Fruit fly (Drosophila melanogaster): Measurements from ENCODE around the gene CG42714.
A peak's percentile ranks its signal among the peaks of the same experiment; 100 is the strongest.

CG42714 gene

DNA sequence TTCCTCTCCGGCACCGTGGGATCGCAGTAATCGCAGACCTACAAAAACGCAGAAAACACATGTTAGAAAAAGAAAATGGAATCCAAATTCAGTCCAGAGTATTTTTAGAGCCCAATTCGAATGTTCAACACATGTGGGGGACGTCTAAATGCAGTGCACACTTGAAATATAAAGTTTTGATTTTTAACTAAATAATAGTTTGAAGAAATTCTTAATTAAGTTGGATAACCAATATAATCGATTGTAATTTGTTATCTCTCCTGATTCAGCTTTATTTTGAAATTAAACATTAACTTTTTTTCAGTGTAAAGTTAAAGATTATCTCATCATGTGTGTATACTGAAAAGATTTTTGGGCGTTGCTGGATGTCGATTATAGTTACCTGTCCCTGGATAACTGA, 16.6 kb downstream of the CG42714 start (continued):
- no peak for TF ChIP-seq CG1792 (GFP tag; optimal IDR thresholded peaks at IDR 0.05)
- no peak for TF ChIP-seq Sry-β (GFP tag; optimal IDR thresholded peaks at IDR 0.05)
- no peak for TF ChIP-seq Oaz (GFP tag; IDR thresholded peaks at IDR 0.05)
- peak in 1 of 2 experiments; percentile 71 for TF ChIP-seq Hr51 (GFP tag; optimal IDR thresholded peaks at IDR 0.05)
- TF ChIP-seq usp (GFP tag; optimal IDR thresholded peaks at IDR 0.05), result no peak
- TF ChIP-seq CG6272 (GFP tag; IDR thresholded peaks at IDR 0.05), result no peak
- TF ChIP-seq nau (GFP tag; optimal IDR thresholded peaks at IDR 0.05), result no peak
- TF ChIP-seq sim (GFP tag; IDR thresholded peaks at IDR 0.05), result peak; percentile 47; the same call in 1 of the 2 replicates
- peak; percentile 63 for TF ChIP-seq Chrac-16 (GFP tag; optimal IDR thresholded peaks at IDR 0.05)
- no peak for TF ChIP-seq CG8478 (optimal IDR thresholded peaks at IDR 0.05)
- no peak for TF ChIP-seq ems (GFP tag; optimal IDR thresholded peaks at IDR 0.05)
- no peak for TF ChIP-seq NC2β (GFP tag; optimal IDR thresholded peaks at IDR 0.05)
- no peak for TF ChIP-seq CG12769 (tag; optimal IDR thresholded peaks at IDR 0.05)
- TF ChIP-seq Hey (tag; optimal IDR thresholded peaks at IDR 0.05), result no peak
- TF ChIP-seq gro (GFP tag; optimal IDR thresholded peaks at IDR 0.05), result no peak
- TF ChIP-seq BtbVII (GFP tag; optimal IDR thresholded peaks at IDR 0.05), result no peak
- TF ChIP-seq BEAF-32 (GFP tag; optimal IDR thresholded peaks at IDR 0.05), result no peak
- peak; percentile 66; the same call in 1 of the 2 replicates for TF ChIP-seq CG10959 (GFP tag; IDR thresholded peaks at IDR 0.05)
- peak; percentile 6 for TF ChIP-seq CG6683 (GFP tag; optimal IDR thresholded peaks at IDR 0.05)
- no peak for TF ChIP-seq Mrtf (GFP tag; IDR thresholded peaks at IDR 0.05)
- peak; percentile 81 for TF ChIP-seq CG14710 (tag; optimal IDR thresholded peaks at IDR 0.05)
- TF ChIP-seq CG13775 (GFP tag; optimal IDR thresholded peaks at IDR 0.05), result peak; percentile 58
- no peak for TF ChIP-seq ato (GFP tag; IDR thresholded peaks at IDR 0.05; ENCODE audit: partially characterized antibody)
- peak; percentile 48; the same call in 1 of the 2 replicates for TF ChIP-seq sens-2 (GFP tag; IDR thresholded peaks at IDR 0.05)
- TF ChIP-seq Hand (GFP tag; optimal IDR thresholded peaks at IDR 0.05), result no peak
- no peak for TF ChIP-seq Gug (GFP tag; IDR thresholded peaks at IDR 0.05)
- no peak for TF ChIP-seq Meics (GFP tag; optimal IDR thresholded peaks at IDR 0.05)
- TF ChIP-seq CG13296 (GFP tag; optimal IDR thresholded peaks at IDR 0.05), result no peak
- TF ChIP-seq jing (GFP tag; optimal IDR thresholded peaks at IDR 0.05), result no peak
- no peak for TF ChIP-seq CkIIα-i1 (GFP tag; IDR thresholded peaks at IDR 0.05)
- no peak for TF ChIP-seq Fer1 (GFP tag; optimal IDR thresholded peaks at IDR 0.05)
- TF ChIP-seq CG31224 (GFP tag; IDR thresholded peaks at IDR 0.05), result no peak
- peak; percentile 67 for TF ChIP-seq CG1024 (GFP tag; IDR thresholded peaks at IDR 0.05)
- no peak for TF ChIP-seq CG3163 (GFP tag; optimal IDR thresholded peaks at IDR 0.05)
- no peak for TF ChIP-seq Kr (GFP tag; optimal IDR thresholded peaks at IDR 0.05)
- TF ChIP-seq crp (GFP tag; optimal IDR thresholded peaks at IDR 0.05), result peak in 1 of 2 experiments; percentile 22
- no peak for TF ChIP-seq CHES-1-like (GFP tag; optimal IDR thresholded peaks at IDR 0.05)
- TF ChIP-seq CG34422 (GFP tag; IDR thresholded peaks at IDR 0.05), result peak; percentile 58
- TF ChIP-seq jumu (GFP tag; optimal IDR thresholded peaks at IDR 0.05), result no peak
- TF ChIP-seq CG12299 (tag; optimal IDR thresholded peaks at IDR 0.05), result peak; percentile 27
- no peak for TF ChIP-seq CG5180 (GFP tag; optimal IDR thresholded peaks at IDR 0.05)
- peak; percentile 15; the same call in 1 of the 2 replicates for TF ChIP-seq lmd (GFP tag; IDR thresholded peaks at IDR 0.05)
- no peak for TF ChIP-seq hth (optimal IDR thresholded peaks at IDR 0.05)
- peak; percentile 48 for TF ChIP-seq tin (GFP tag; optimal IDR thresholded peaks at IDR 0.05)
- no peak for TF ChIP-seq CG34224 (GFP tag; IDR thresholded peaks at IDR 0.05; ENCODE audit: partially characterized antibody)
- TF ChIP-seq dati (GFP tag; IDR thresholded peaks at IDR 0.05), result 0 out of 2 replicates have a peak, but pooled peaks have one; percentile 38
- peak; percentile 40 for TF ChIP-seq CG6813 (GFP tag; optimal IDR thresholded peaks at IDR 0.05)
- no peak for TF ChIP-seq fd3F (GFP tag; optimal IDR thresholded peaks at IDR 0.05)
- TF ChIP-seq pfk (GFP tag; optimal IDR thresholded peaks at IDR 0.05), result no peak
- TF ChIP-seq Hmx (GFP tag; optimal IDR thresholded peaks at IDR 0.05), result no peak
- TF ChIP-seq Nf-YB (GFP tag; optimal IDR thresholded peaks at IDR 0.05), result peak; percentile 41
